Worm (Caenorhabditis elegans) whole organism, mixed stage, embryonic: ENCODE measurements around the gene str-174.

ENCODE experiments used
- M03D4.4 ChIP-seq: sonication (generic microtip); optimal IDR thresholded peaks from 2 replicates; lab custom pipeline; 2017; ENCODE audit warnings: mild to moderate bottlenecking, missing genetic modification characterization, missing compliant biosample characterization
- bed-3 ChIP-seq: fragments of 200-800 bp; sonication (Bioruptor generic); optimal IDR thresholded peaks from 3 replicates; lab custom pipeline; 2018; ENCODE audit warnings: mild to moderate bottlenecking, missing genetic modification characterization, moderate library complexity, missing compliant biosample characterization
- blmp-1 ChIP-seq: fragments of 150-350 bp; optimal IDR thresholded peaks from 2 replicates; lab custom pipeline; 2014; ENCODE audit warnings: missing biosample characterization, missing genetic modification characterization
- ceh-39 ChIP-seq: fragments of 150-350 bp; optimal IDR thresholded peaks from 2 replicates; lab custom pipeline; 2014; ENCODE audit warnings: missing biosample characterization, missing genetic modification characterization
- ceh-43 ChIP-seq: fragments of 200-800 bp; sonication (Bioruptor generic); optimal IDR thresholded peaks from 2 replicates; lab custom pipeline; 2018; ENCODE audit warnings: mild to moderate bottlenecking, missing genetic modification characterization, moderate library complexity, missing compliant biosample characterization
- ceh-83 ChIP-seq: fragments of 200-800 bp; sonication (Bioruptor generic); optimal IDR thresholded peaks from 2 replicates; lab custom pipeline; 2018; ENCODE audit warnings: mild to moderate bottlenecking, missing genetic modification characterization, missing compliant biosample characterization
- ces-1 ChIP-seq: fragments of 150-350 bp; optimal IDR thresholded peaks from 2 replicates; lab custom pipeline; 2014; ENCODE audit warnings: missing biosample characterization, missing genetic modification reagents, missing genetic modification characterization
- cnd-1 ChIP-seq: fragments of 200-800 bp; sonication (Bioruptor generic); optimal IDR thresholded peaks from 2 replicates; lab custom pipeline; 2018; ENCODE audit warnings: mild to moderate bottlenecking, missing genetic modification characterization, missing compliant biosample characterization
- drap-1 ChIP-seq: fragments of 200-800 bp; sonication (Bioruptor generic); optimal IDR thresholded peaks from 3 replicates; lab custom pipeline; 2018; ENCODE audit warnings: mild to moderate bottlenecking, missing genetic modification characterization, missing compliant biosample characterization
- elt-1 ChIP-seq: sonication (generic microtip); optimal IDR thresholded peaks from 2 replicates; lab custom pipeline; 2017; ENCODE audit warnings: missing genetic modification characterization, mild to moderate bottlenecking, missing compliant biosample characterization, antibody characterized with exemption, moderate library complexity, borderline replicate concordance; ENCODE audit not compliant: insufficient read depth
- elt-3 ChIP-seq: fragments of 150-350 bp; optimal IDR thresholded peaks from 2 replicates; lab custom pipeline; 2014; ENCODE audit warnings: missing biosample characterization, missing genetic modification characterization
- flh-1 ChIP-seq: fragments of 200-800 bp; sonication (Bioruptor generic); optimal IDR thresholded peaks from 2 replicates; lab custom pipeline; 2018; ENCODE audit warnings: mild to moderate bottlenecking, missing genetic modification characterization, moderate library complexity, missing compliant biosample characterization
- ham-2 ChIP-seq: fragments of 200-800 bp; sonication (Bioruptor generic); optimal IDR thresholded peaks from 2 replicates; lab custom pipeline; 2018; ENCODE audit warnings: mild to moderate bottlenecking, missing genetic modification characterization, missing compliant biosample characterization
- hlh-1 ChIP-seq: fragments of 150-350 bp; optimal IDR thresholded peaks from 2 replicates; lab custom pipeline; 2014; ENCODE audit warnings: missing biosample characterization, missing genetic modification reagents, missing genetic modification characterization
- lin-13 ChIP-seq: fragments of 150-350 bp; optimal IDR thresholded peaks from 2 replicates; lab custom pipeline; 2014; ENCODE audit warnings: missing biosample characterization, missing genetic modification characterization
- lsy-2 ChIP-seq: fragments of 150-350 bp; optimal IDR thresholded peaks from 2 replicates; lab custom pipeline; 2014; ENCODE audit warnings: missing biosample characterization, missing genetic modification characterization
- mep-1 ChIP-seq: fragments of 150-350 bp; optimal IDR thresholded peaks from 2 replicates; lab custom pipeline; 2017; ENCODE audit warnings: missing biosample characterization, missing genetic modification reagents, missing genetic modification characterization, inconsistent platforms
- nhr-12 ChIP-seq: fragments of 150-350 bp; optimal IDR thresholded peaks from 2 replicates; lab custom pipeline; 2014; ENCODE audit warnings: missing biosample characterization, missing genetic modification characterization
- nhr-2 ChIP-seq: fragments of 150-350 bp; optimal IDR thresholded peaks from 2 replicates; lab custom pipeline; 2014; ENCODE audit warnings: missing biosample characterization, missing genetic modification characterization
- nhr-237 ChIP-seq: fragments of 150-350 bp; optimal IDR thresholded peaks from 2 replicates; lab custom pipeline; 2014; ENCODE audit warnings: missing biosample characterization, missing genetic modification characterization
- nhr-28 ChIP-seq: fragments of 150-350 bp; optimal IDR thresholded peaks from 2 replicates; lab custom pipeline; 2014; ENCODE audit warnings: missing biosample characterization, missing genetic modification characterization
- nhr-76 ChIP-seq: sonication (generic microtip); optimal IDR thresholded peaks from 2 replicates; lab custom pipeline; 2017; ENCODE audit warnings: missing biosample characterization, missing genetic modification characterization
- pha-4 ChIP-seq: fragments of 150-350 bp; optimal IDR thresholded peaks from 2 replicates; lab custom pipeline; 2018; ENCODE audit warnings: missing biosample characterization, missing genetic modification reagents, missing genetic modification characterization
- sem-2 ChIP-seq: fragments of 200-800 bp; sonication (Bioruptor generic); optimal IDR thresholded peaks from 2 replicates; lab custom pipeline; 2018; ENCODE audit warnings: mild to moderate bottlenecking, missing genetic modification characterization, missing compliant biosample characterization
- snpc-4 ChIP-seq: fragments of 150-350 bp; optimal IDR thresholded peaks from 2 replicates; lab custom pipeline; 2014; ENCODE audit warnings: missing biosample characterization, missing genetic modification characterization
- sptf-1 ChIP-seq: sonication (generic microtip); optimal IDR thresholded peaks from 2 replicates; lab custom pipeline; 2017; ENCODE audit warnings: mild to moderate bottlenecking, missing genetic modification characterization, moderate library complexity, missing compliant biosample characterization
- tbx-8 ChIP-seq: fragments of 200-800 bp; sonication (Bioruptor generic); optimal IDR thresholded peaks from 2 replicates; lab custom pipeline; 2018; ENCODE audit warnings: mild to moderate bottlenecking, missing genetic modification characterization, moderate library complexity, missing compliant biosample characterization
- unc-120 ChIP-seq: sonication (generic microtip); optimal IDR thresholded peaks from 2 replicates; lab custom pipeline; 2017; ENCODE audit warnings: missing genetic modification characterization, missing compliant biosample characterization; ENCODE audit not compliant: poor library complexity, severe bottlenecking
- unc-39 ChIP-seq: fragments of 150-350 bp; optimal IDR thresholded peaks from 2 replicates; lab custom pipeline; 2014; ENCODE audit warnings: missing biosample characterization, missing genetic modification characterization
- unc-62 ChIP-seq: fragments of 150-350 bp; optimal IDR thresholded peaks from 2 replicates; lab custom pipeline; 2014; ENCODE audit warnings: missing biosample characterization, missing genetic modification reagents, missing genetic modification characterization
- zip-8 ChIP-seq: fragments of 150-350 bp; optimal IDR thresholded peaks from 2 replicates; lab custom pipeline; 2014; ENCODE audit warnings: missing biosample characterization, missing genetic modification characterization
- ztf-11 ChIP-seq: fragments of 150-350 bp; optimal IDR thresholded peaks from 2 replicates; lab custom pipeline; 2014; ENCODE audit warnings: missing biosample characterization, missing genetic modification characterization

Gene str-174

ce11 chrIV:4887258-4887657 is 12.8 kb upstream of the str-174 start, which contains the start of gene T08B6.1:
Gene T08B6.1, minus strand, starts transcription at chrIV:4887358.
- no peak for TF ChIP-seq snpc-4 (tag; lab: Kevin White, UChicago)
- TF ChIP-seq hlh-1 (tag; lab: Kevin White, UChicago): no peak
- TF ChIP-seq M03D4.4 (tag; lab: Kevin White, UChicago): no peak
- TF ChIP-seq elt-3 (tag; lab: Kevin White, UChicago): no peak
- TF ChIP-seq ham-2 (GFP tag; lab: Kevin White, UChicago): no peak
- TF ChIP-seq lsy-2 (tag; lab: Kevin White, UChicago): no peak
- no peak for TF ChIP-seq ztf-11 (tag; lab: Kevin White, UChicago)
- TF ChIP-seq tbx-8: no peak
- TF ChIP-seq ces-1: no peak
- no peak for TF ChIP-seq zip-8 (tag; lab: Kevin White, UChicago)
- no peak for TF ChIP-seq nhr-237 (tag; lab: Kevin White, UChicago)
- no peak for TF ChIP-seq ceh-83 (GFP tag; lab: Kevin White, UChicago)
- TF ChIP-seq nhr-28 (tag; lab: Kevin White, UChicago): no peak
- TF ChIP-seq sem-2 (GFP tag; lab: Kevin White, UChicago): no peak
- no peak for TF ChIP-seq pha-4 (tag; lab: Kevin White, UChicago)

- no peak for TF ChIP-seq ham-2 (GFP tag; lab: Kevin White, UChicago)
- TF ChIP-seq nhr-76 (tag; lab: Kevin White, UChicago): no peak
- no peak for TF ChIP-seq lin-13
- no peak for TF ChIP-seq unc-39 (tag; lab: Kevin White, UChicago)
- TF ChIP-seq bed-3 (GFP tag; lab: Kevin White, UChicago): no peak
- no peak for TF ChIP-seq flh-1 (GFP tag; lab: Kevin White, UChicago)
- TF ChIP-seq elt-1 (tag; lab: Kevin White, UChicago): no peak
- TF ChIP-seq ztf-11 (tag; lab: Kevin White, UChicago): no peak
- TF ChIP-seq unc-120 (tag; lab: Kevin White, UChicago): no peak
- TF ChIP-seq mep-1: no peak
Measured at ce11 chrIV:4885435-4885834, 10.9 kb upstream of the str-174 start.

- TF ChIP-seq zip-8 (tag; lab: Kevin White, UChicago): peak; percentile 75
- TF ChIP-seq nhr-12 (tag; lab: Kevin White, UChicago): no peak
Measured at ce11 chrIV:4883984-4884383, 9.5 kb upstream of the str-174 start, which contains the start of gene str-166. Gene str-166, plus strand, starts transcription at chrIV:4884284.

- TF ChIP-seq ceh-83 (GFP tag; lab: Kevin White, UChicago) (no peak), ces-1 (peak; percentile 34), nhr-2 (tag; lab: Kevin White, UChicago) (no peak), nhr-28 (tag; lab: Kevin White, UChicago) (no peak), drap-1 (GFP tag; lab: Kevin White, UChicago) (no peak), hlh-1 (tag; lab: Kevin White, UChicago) (peak; percentile 43), nhr-76 (tag; lab: Kevin White, UChicago) (no peak), lin-13 (no peak), tbx-8 (no peak), ceh-43 (GFP tag; lab: Kevin White, UChicago) (no peak)
Measured at ce11 chrIV:4880634-4881033, 6.1 kb upstream of the str-174 start.

- no peak for TF ChIP-seq drap-1 (GFP tag; lab: Kevin White, UChicago)
- TF ChIP-seq M03D4.4 (tag; lab: Kevin White, UChicago): no peak
- no peak for TF ChIP-seq lsy-2 (tag; lab: Kevin White, UChicago)
- no peak for TF ChIP-seq nhr-28 (tag; lab: Kevin White, UChicago)
- TF ChIP-seq bed-3 (GFP tag; lab: Kevin White, UChicago): no peak
- TF ChIP-seq pha-4 (tag; lab: Kevin White, UChicago): no peak
- TF ChIP-seq nhr-12 (tag; lab: Kevin White, UChicago): no peak
- no peak for TF ChIP-seq cnd-1 (tag; lab: Kevin White, UChicago)
- TF ChIP-seq zip-8 (tag; lab: Kevin White, UChicago): no peak
- no peak for TF ChIP-seq nhr-76 (tag; lab: Kevin White, UChicago)
- no peak for TF ChIP-seq blmp-1 (tag; lab: Kevin White, UChicago)
- no peak for TF ChIP-seq tbx-8
- no peak for TF ChIP-seq flh-1 (GFP tag; lab: Kevin White, UChicago)
- TF ChIP-seq sptf-1: no peak
- no peak for TF ChIP-seq unc-62 (GFP tag; lab: Kevin White, UChicago)
- TF ChIP-seq ceh-43 (GFP tag; lab: Kevin White, UChicago): no peak
- no peak for TF ChIP-seq ceh-39 (tag; lab: Kevin White, UChicago)
- no peak for TF ChIP-seq ceh-83 (GFP tag; lab: Kevin White, UChicago)
Measured at ce11 chrIV:4877102-4877501, 2.6 kb upstream of the str-174 start, which contains the start of gene str-170. Gene str-170, plus strand, starts transcription at chrIV:4877402.
